Worm (Caenorhabditis elegans): ENCODE measurements around the gene K04G11.3.
A peak's percentile ranks its signal among the peaks of the same experiment; 100 is the strongest.

Gene K04G11.3

ce11 chrX:14312416-14312815, 35.1 kb downstream of the K04G11.3 start (continued):
- peak; percentile 77 for TF ChIP-seq nhr-90 (tag; optimal IDR thresholded peaks at IDR 0.05; ENCODE audit: poor library complexity)
- peak; percentile 78 for TF ChIP-seq ztf-4 (tag; optimal IDR thresholded peaks at IDR 0.05)
- TF ChIP-seq tlp-1 (tag; optimal IDR thresholded peaks at IDR 0.05) = no peak
- TF ChIP-seq zag-1 (tag; optimal IDR thresholded peaks at IDR 0.05) = no peak
- TF ChIP-seq nhr-12 (tag; optimal IDR thresholded peaks at IDR 0.05) = no peak
- TF ChIP-seq egl-13 (tag; optimal IDR thresholded peaks at IDR 0.05) = peak; percentile 48
- TF ChIP-seq elt-2 (tag; optimal IDR thresholded peaks at IDR 0.05) = peak; percentile 45
- TF ChIP-seq nhr-85 (tag) = peak; percentile 92
- peak; percentile 61 for TF ChIP-seq mab-9 (GFP tag; IDR thresholded peaks at IDR 0.05)
- peak; percentile 87 for TF ChIP-seq nhr-71 (tag; optimal IDR thresholded peaks at IDR 0.05)
- no peak for TF ChIP-seq C34B4.2 (tag; optimal IDR thresholded peaks at IDR 0.05)
- TF ChIP-seq lin-35 (GFP tag; optimal IDR thresholded peaks at IDR 0.05) = peak; percentile 64 to 69
- peak in 1 of 2 experiments; percentile 50 for TF ChIP-seq mdl-1 (tag; optimal IDR thresholded peaks at IDR 0.05)
- TF ChIP-seq nhr-19 (GFP tag; conservative IDR thresholded peaks at IDR 0.05) = peak; percentile 71
- peak; percentile 57 for TF ChIP-seq unc-86 (tag; optimal IDR thresholded peaks at IDR 0.05)
- peak; percentile 72 for TF ChIP-seq jun-1 (tag; optimal IDR thresholded peaks at IDR 0.05)
- no peak for TF ChIP-seq blmp-1 (tag; optimal IDR thresholded peaks at IDR 0.05)
- no peak for TF ChIP-seq egl-27 (tag; optimal IDR thresholded peaks at IDR 0.05)
- TF ChIP-seq nhr-20 (tag; optimal IDR thresholded peaks at IDR 0.05) = peak; percentile 82
- TF ChIP-seq ceh-88 (GFP tag; IDR thresholded peaks at IDR 0.05) = no peak
- TF ChIP-seq isw-1 (GFP tag; IDR thresholded peaks at IDR 0.05) = peak; percentile 43
- peak; percentile 56 for TF ChIP-seq xbp-1 (tag; optimal IDR thresholded peaks at IDR 0.05)
- no peak for TF ChIP-seq ceh-63 (GFP tag; optimal IDR thresholded peaks at IDR 0.05)
- TF ChIP-seq C16A3.4 (tag; optimal IDR thresholded peaks at IDR 0.05) = peak; percentile 74
- TF ChIP-seq fkh-10 (GFP tag; optimal IDR thresholded peaks at IDR 0.05) = peak; percentile 70
- TF ChIP-seq lin-14 (GFP tag; optimal IDR thresholded peaks at IDR 0.05) = peak; percentile 93
- no peak for TF ChIP-seq efl-3 (GFP tag; optimal IDR thresholded peaks at IDR 0.05)
- TF ChIP-seq aly-2 (tag; optimal IDR thresholded peaks at IDR 0.05) = no peak
- TF ChIP-seq snpc-4 (tag; optimal IDR thresholded peaks at IDR 0.05) = peak; percentile 11
- TF ChIP-seq ama-1 (optimal IDR thresholded peaks at IDR 0.05) = no peak
- peak; percentile 8 for TF ChIP-seq nhr-237 (tag; optimal IDR thresholded peaks at IDR 0.05)
- peak; percentile 4 for TF ChIP-seq mef-2 (tag; optimal IDR thresholded peaks at IDR 0.05)
- no peak for TF ChIP-seq pax-3 (tag; optimal IDR thresholded peaks at IDR 0.05)
- TF ChIP-seq unc-30 (tag; optimal IDR thresholded peaks at IDR 0.05) = no peak
- TF ChIP-seq swsn-7 (tag; optimal IDR thresholded peaks at IDR 0.05) = peak; percentile 75
- TF ChIP-seq nhr-11 (tag; optimal IDR thresholded peaks at IDR 0.05) = no peak
- peak; percentile 80 for TF ChIP-seq grh-1 (GFP tag; IDR thresholded peaks at IDR 0.05)
- TF ChIP-seq sptf-1 (tag; optimal IDR thresholded peaks at IDR 0.05) = no peak
- TF ChIP-seq dpl-1 (GFP tag; optimal IDR thresholded peaks at IDR 0.05) = peak in 2 of 3 experiments; percentile 24 to 51
- peak; percentile 53 to 68 for TF ChIP-seq efl-1 (optimal IDR thresholded peaks at IDR 0.05)
- TF ChIP-seq efl-1 (GFP tag; optimal IDR thresholded peaks at IDR 0.05 in 1 of 2) = peak; percentile 26 to 89
- TF ChIP-seq vab-15 (tag; optimal IDR thresholded peaks at IDR 0.05) = peak; percentile 58
- peak; percentile 16 for TF ChIP-seq lin-15B (tag; optimal IDR thresholded peaks at IDR 0.05)
- TF ChIP-seq lin-39 (tag; optimal IDR thresholded peaks at IDR 0.05) = no peak
- peak; percentile 79 for TF ChIP-seq nhr-47 (tag; optimal IDR thresholded peaks at IDR 0.05)
- TF ChIP-seq sox-4 (tag; optimal IDR thresholded peaks at IDR 0.05) = no peak
- peak; percentile 81 for TF ChIP-seq mep-1 (tag; optimal IDR thresholded peaks at IDR 0.05)
- no peak for TF ChIP-seq C04F5.9 (tag; optimal IDR thresholded peaks at IDR 0.05)
- TF ChIP-seq dsc-1 (tag; optimal IDR thresholded peaks at IDR 0.05) = peak; percentile 50
- TF ChIP-seq unc-98 (GFP tag; IDR thresholded peaks at IDR 0.05) = no peak
- peak; percentile 46 for TF ChIP-seq unc-130 (tag; optimal IDR thresholded peaks at IDR 0.05)
- TF ChIP-seq nhr-76 (tag; optimal IDR thresholded peaks at IDR 0.05) = no peak
- TF ChIP-seq lsy-2 (tag; optimal IDR thresholded peaks at IDR 0.05) = peak; percentile 85 to 95
